Fruit fly (Drosophila melanogaster): Measurements from ENCODE around the gene CG32987.

dm6 chr2L:8881095-8881494 is 17.5 kb downstream of the CG32987 start:
- TF ChIP-seq usp (GFP tag; optimal IDR thresholded peaks at IDR 0.05) (no peak), fru (GFP tag; optimal IDR thresholded peaks at IDR 0.05) (no peak)

Data from whole organism, wandering third instar larva.